Worm (Caenorhabditis elegans): ENCODE data around the gene ets-6.

The ets-6 gene

ce11 chrV:7575563-7575962 lies 4.8 kb downstream of the ets-6 start, which contains the start of the genes snu-66 and ints-9:
TSS of gene snu-66 (minus strand) at chrV:7575670.
TSS of gene ints-9 (plus strand) at chrV:7575802.
- TF ChIP-seq dmd-4 (tag; optimal IDR thresholded peaks at IDR 0.05) = no peak
- peak; percentile 22 for TF ChIP-seq snpc-4 (tag; optimal IDR thresholded peaks at IDR 0.05)
- no peak for TF ChIP-seq nhr-23 (tag; optimal IDR thresholded peaks at IDR 0.05)
- TF ChIP-seq lin-39 (tag; optimal IDR thresholded peaks at IDR 0.05) = no peak
- TF ChIP-seq nhr-10 (tag; optimal IDR thresholded peaks at IDR 0.05) = no peak
- TF ChIP-seq ceh-16 (tag; optimal IDR thresholded peaks at IDR 0.05) = no peak
- peak; percentile 16 for TF ChIP-seq sem-4 (tag; optimal IDR thresholded peaks at IDR 0.05)
- TF ChIP-seq lin-13 (GFP tag; optimal IDR thresholded peaks at IDR 0.05) = peak; percentile 40
- peak; percentile 52 for TF ChIP-seq sma-3 (GFP tag; optimal IDR thresholded peaks at IDR 0.05)
- peak; percentile 63 to 82 for TF ChIP-seq lsy-2 (tag; optimal IDR thresholded peaks at IDR 0.05)
- TF ChIP-seq nhr-6 (tag; optimal IDR thresholded peaks at IDR 0.05) = peak; percentile 36
- TF ChIP-seq peb-1 (tag; optimal IDR thresholded peaks at IDR 0.05) = no peak
- peak; percentile 49 for TF ChIP-seq nhr-21 (tag; optimal IDR thresholded peaks at IDR 0.05)
- TF ChIP-seq sma-9 (GFP tag; optimal IDR thresholded peaks at IDR 0.05) = peak; percentile 74
- no peak for TF ChIP-seq sma-9 (tag; optimal IDR thresholded peaks at IDR 0.05)
- no peak for TF ChIP-seq R02D3.7 (tag; optimal IDR thresholded peaks at IDR 0.05)
- peak; percentile 69 for TF ChIP-seq F13H6.1 (tag; optimal IDR thresholded peaks at IDR 0.05)
- peak; percentile 65 for TF ChIP-seq nhr-129 (tag; optimal IDR thresholded peaks at IDR 0.05)
- no peak for TF ChIP-seq blmp-1 (tag; optimal IDR thresholded peaks at IDR 0.05; ENCODE audit: insufficient read depth)
- no peak for TF ChIP-seq nhr-11 (tag; optimal IDR thresholded peaks at IDR 0.05)
- no peak for TF ChIP-seq Y55F3AM.14 (GFP tag; optimal IDR thresholded peaks at IDR 0.05)
- peak; percentile 51 for TF ChIP-seq crh-2 (tag; optimal IDR thresholded peaks at IDR 0.05)
- TF ChIP-seq C34F6.9 (tag; optimal IDR thresholded peaks at IDR 0.05) = peak; percentile 86
- peak; percentile 81 for TF ChIP-seq unc-55 (GFP tag; optimal IDR thresholded peaks at IDR 0.05)
- no peak for TF ChIP-seq ztf-4 (tag; optimal IDR thresholded peaks at IDR 0.05)
- TF ChIP-seq elt-1 (tag; optimal IDR thresholded peaks at IDR 0.05) = no peak
- TF ChIP-seq nhr-237 (tag; optimal IDR thresholded peaks at IDR 0.05) = no peak
- TF ChIP-seq alr-1 (tag; optimal IDR thresholded peaks at IDR 0.05) = no peak
- peak; percentile 82 for TF ChIP-seq gmeb-1 (tag; optimal IDR thresholded peaks at IDR 0.05)

- TF ChIP-seq ceh-16 (tag; optimal IDR thresholded peaks at IDR 0.05) (no peak), ceh-82 (tag; optimal IDR thresholded peaks at IDR 0.05) (no peak), nhr-10 (tag; optimal IDR thresholded peaks at IDR 0.05) (no peak), elt-1 (tag; optimal IDR thresholded peaks at IDR 0.05) (no peak), blmp-1 (tag; optimal IDR thresholded peaks at IDR 0.05; ENCODE audit: insufficient read depth) (no peak), mbf-1 (tag; optimal IDR thresholded peaks at IDR 0.05) (no peak), aly-2 (tag; optimal IDR thresholded peaks at IDR 0.05) (no peak), nhr-21 (tag; optimal IDR thresholded peaks at IDR 0.05) (no peak), crh-2 (tag; optimal IDR thresholded peaks at IDR 0.05) (no peak), lin-13 (GFP tag; optimal IDR thresholded peaks at IDR 0.05) (no peak), sma-9 (GFP tag; optimal IDR thresholded peaks at IDR 0.05) (no peak), sma-9 (tag; optimal IDR thresholded peaks at IDR 0.05) (no peak), nhr-11 (tag; optimal IDR thresholded peaks at IDR 0.05) (no peak), nhr-77 (tag; optimal IDR thresholded peaks at IDR 0.05) (no peak), ztf-11 (tag; optimal IDR thresholded peaks at IDR 0.05) (no peak), sma-3 (GFP tag; optimal IDR thresholded peaks at IDR 0.05) (no peak), nhr-25 (tag; optimal IDR thresholded peaks at IDR 0.05) (no peak), nhr-12 (tag; optimal IDR thresholded peaks at IDR 0.05) (no peak), C34F6.9 (tag; optimal IDR thresholded peaks at IDR 0.05) (no peak)
Measured at ce11 chrV:7570955-7571354, 9.4 kb downstream of the ets-6 start, which contains the start of gene F19F10.14. TSS of gene F19F10.14 (minus strand) at chrV:7571055.

ce11 chrV:7570290-7570689 lies 10.1 kb downstream of the ets-6 start, which contains the start of gene clec-212:
TSS of gene clec-212 (minus strand) at chrV:7570390.
- no peak for TF ChIP-seq snpc-4 (tag; optimal IDR thresholded peaks at IDR 0.05)
- no peak for TF ChIP-seq crh-2 (tag; optimal IDR thresholded peaks at IDR 0.05)
- TF ChIP-seq nhr-237 (tag; optimal IDR thresholded peaks at IDR 0.05) = no peak
- no peak for TF ChIP-seq F13H6.1 (tag; optimal IDR thresholded peaks at IDR 0.05)
- no peak for TF ChIP-seq unc-62 (GFP tag; optimal IDR thresholded peaks at IDR 0.05)
- TF ChIP-seq ceh-82 (tag; optimal IDR thresholded peaks at IDR 0.05) = no peak
- TF ChIP-seq zag-1 (tag; optimal IDR thresholded peaks at IDR 0.05) = no peak
- no peak for TF ChIP-seq Y55F3AM.14 (GFP tag; optimal IDR thresholded peaks at IDR 0.05)
- no peak for TF ChIP-seq C34F6.9 (tag; optimal IDR thresholded peaks at IDR 0.05)
- no peak for TF ChIP-seq mdl-1 (tag; optimal IDR thresholded peaks at IDR 0.05)
- TF ChIP-seq R02D3.7 (tag; optimal IDR thresholded peaks at IDR 0.05) = no peak
- TF ChIP-seq ztf-1 (GFP tag; conservative IDR thresholded peaks at IDR 0.05) = no peak
